Fruit fly (Drosophila melanogaster): ENCODE measurements around the gene nst.

dm6 chr3L:12549471-12549870, 19.5 kb upstream of the nst start:
- TF ChIP-seq CG8478 (optimal IDR thresholded peaks at IDR 0.05) (no peak), psq (optimal IDR thresholded peaks at IDR 0.05) (no peak), pan (optimal IDR thresholded peaks at IDR 0.05) (no peak)

Measured in whole organism.